Fruit fly (Drosophila melanogaster) whole organism, larva: ENCODE data around the gene CG42307.

Experiments used
- noc ChIP-seq: fragments of 200-800 bp; sonication (Bioruptor generic); optimal IDR thresholded peaks from 3 replicates; lab custom pipeline; 2019; ENCODE audit warnings: missing biosample characterization, mild to moderate bottlenecking, missing genetic modification characterization, moderate library complexity

CG42307 gene

DNA sequence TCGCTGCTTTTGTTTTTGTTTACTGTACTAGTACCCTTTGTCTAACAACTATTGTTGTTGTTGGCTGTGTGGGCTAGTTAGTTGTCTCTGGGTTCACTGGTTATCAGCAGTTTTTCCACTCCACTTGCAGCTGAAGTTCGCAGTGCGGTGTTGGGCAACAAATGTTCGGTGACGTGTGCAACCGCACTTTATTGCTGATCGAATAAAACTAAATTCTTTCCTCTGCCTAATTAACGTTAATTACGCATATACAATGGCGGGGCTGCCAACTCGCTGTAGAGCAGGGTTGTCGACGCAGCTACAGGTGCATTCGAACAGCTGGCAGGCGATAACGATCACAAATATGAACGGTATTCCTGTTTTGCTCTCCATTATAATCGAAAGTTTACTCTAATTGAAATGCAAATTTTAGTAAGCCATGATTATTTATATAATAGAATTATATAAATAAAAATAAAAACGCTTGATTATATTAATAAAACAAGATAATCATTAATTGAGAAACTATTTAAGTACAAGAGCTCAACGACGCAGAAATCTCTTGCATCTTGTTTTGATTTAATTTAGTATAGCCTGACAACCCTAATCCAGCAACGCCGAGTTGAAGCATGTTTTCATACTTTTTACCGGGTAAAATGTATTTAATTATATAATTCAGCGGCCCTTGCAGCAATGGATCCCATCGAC, at the start of gene CG42307, which contains the start of the genes mrva and mus312:
Gene CG42307, plus strand, starts transcription at position 566 of the 687 bp plus-strand sequence.
Gene mrva, minus strand, starts transcription at position 276 of the 687 bp plus-strand sequence.
Gene mus312, plus strand, starts transcription at position 566 of the 687 bp plus-strand sequence.
- TF ChIP-seq noc, result no peak

dm6 chr3L:7283541-7283940, 45.4 kb upstream of the CG42307 start:
- no peak for TF ChIP-seq noc

DNA sequence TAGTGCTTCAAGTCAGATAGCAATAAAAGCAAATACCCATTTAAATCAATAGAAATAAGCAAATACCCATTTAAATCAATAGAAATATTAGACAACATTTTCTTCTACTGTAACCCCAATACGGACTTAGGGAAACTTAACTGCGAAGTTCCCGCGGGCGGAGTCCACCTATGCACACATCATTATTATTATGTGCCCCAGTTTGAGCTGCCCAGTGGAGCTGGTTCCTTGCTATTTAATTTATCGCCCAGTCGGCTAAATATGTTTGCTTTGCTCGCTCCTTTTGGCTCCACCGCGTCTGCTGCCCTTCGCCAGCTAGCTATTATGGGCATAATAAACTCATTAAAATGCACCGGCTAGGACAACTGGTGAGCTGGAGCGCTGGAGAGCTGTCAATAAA, 28.3 kb upstream of the CG42307 start:
- TF ChIP-seq noc, result no peak

DNA sequence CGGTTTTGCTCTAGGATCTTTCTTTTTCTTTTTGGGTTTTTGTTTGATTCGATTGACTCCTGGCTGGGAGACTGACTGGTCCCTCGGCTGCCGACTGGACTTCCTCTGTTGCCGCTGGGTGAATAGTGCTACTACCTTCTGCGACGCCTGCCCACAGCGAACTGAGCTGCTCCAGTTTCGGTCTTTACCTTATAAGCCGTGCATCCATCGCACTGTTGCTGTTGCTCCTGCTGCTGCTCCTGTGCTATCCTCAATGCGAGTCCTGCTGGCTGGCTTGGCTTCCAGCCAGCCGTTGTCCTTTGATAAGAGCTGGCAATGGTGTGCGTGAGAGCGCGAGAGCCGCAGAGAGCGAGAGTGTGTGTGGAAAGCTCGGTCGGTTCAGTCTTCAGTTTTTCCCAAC, 16.2 kb upstream of the CG42307 start, which contains the start of gene unc-13-4A:
Gene unc-13-4A, minus strand, starts transcription at position 143 of the 400 bp plus-strand sequence.
- TF ChIP-seq noc, result no peak

DNA sequence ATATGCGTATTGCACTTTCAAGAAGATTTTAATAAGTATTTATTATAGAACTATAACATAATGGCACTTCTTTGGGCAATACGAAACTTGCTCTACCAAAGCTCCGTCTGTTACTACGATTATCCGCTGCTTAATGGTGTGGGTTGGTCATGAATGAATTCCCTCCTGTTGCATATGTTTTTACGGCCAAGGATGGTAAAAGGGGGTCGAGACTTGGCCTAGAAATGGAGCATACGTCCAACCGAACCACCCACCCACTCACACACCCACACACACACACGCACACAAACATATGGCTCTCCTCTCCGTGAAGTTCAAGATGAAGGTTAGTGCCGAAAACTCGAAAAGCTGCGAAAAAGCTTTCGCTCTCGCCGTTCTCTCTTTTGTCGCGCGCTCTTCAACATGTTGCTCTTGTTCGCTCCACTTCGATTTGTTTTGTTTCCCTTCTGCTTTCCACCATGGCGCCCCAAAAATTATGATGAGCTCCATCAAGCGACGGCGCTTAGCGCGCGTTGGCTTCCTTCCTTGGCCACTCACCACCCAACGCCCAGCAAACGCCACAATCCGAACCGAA, 15.3 kb upstream of the CG42307 start:
- no peak for TF ChIP-seq noc

- no peak for TF ChIP-seq noc
Measured at dm6 chr3L:7314133-7314532, 14.8 kb upstream of the CG42307 start.

- no peak for TF ChIP-seq noc
Measured at dm6 chr3L:7319768-7320167, 9.2 kb upstream of the CG42307 start, which contains the start of gene CG8607. CG8607 (plus strand) TSS chr3L:7320068.

DNA sequence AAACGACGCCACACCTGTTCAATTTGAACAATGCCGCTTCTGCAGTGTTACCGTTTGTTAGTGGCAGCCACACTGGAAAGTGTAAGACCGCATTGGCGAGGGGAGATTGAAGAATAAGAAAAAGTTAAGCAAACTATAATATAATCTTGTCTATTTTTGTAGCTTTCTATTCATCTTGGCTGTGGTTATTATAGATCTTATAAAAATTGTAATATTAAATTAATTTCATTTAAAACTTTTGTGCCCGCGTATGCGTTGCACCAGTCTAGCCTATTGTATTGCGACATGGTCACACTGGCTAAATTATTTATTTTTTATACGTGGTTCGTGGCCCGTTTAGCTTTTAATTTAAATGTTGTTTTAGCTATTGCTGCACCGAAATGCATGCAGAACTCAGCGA, 5.6 kb upstream of the CG42307 start, which contains the start of the genes RhoGEF4 and Rint1:
Gene RhoGEF4, minus strand, starts transcription at position 64 of the 400 bp plus-strand sequence.
Gene Rint1, plus strand, starts transcription at position 272 of the 400 bp plus-strand sequence.
- peak; percentile 42 for TF ChIP-seq noc

dm6 chr3L:7326676-7327075, 2.3 kb upstream of the CG42307 start:
- TF ChIP-seq noc, result no peak

DNA sequence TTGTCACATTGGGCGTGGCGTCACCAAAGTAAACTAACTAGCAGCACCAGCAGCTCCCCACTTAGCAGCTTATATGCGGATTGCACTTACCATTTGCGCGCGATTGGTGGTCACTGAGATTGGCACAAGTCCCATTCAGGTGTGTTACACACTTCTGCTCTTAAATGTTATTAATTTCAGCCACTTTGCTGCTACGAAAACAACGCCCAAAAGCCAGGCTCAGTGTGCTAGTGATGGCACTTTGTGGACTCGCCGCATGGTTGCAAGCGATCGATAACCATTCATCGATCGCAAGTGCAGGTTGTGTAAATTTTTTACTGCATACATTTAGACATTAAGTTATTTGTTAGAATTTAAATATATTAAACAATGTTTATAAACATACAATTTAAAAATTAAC, 6.1 kb downstream of the CG42307 start, which contains the start of the genes wrm1 and wrm2:
Gene wrm1, minus strand, starts transcription at position 237 of the 400 bp plus-strand sequence.
Gene wrm2, minus strand, starts transcription at position 237 of the 400 bp plus-strand sequence.
- TF ChIP-seq noc, result no peak

DNA sequence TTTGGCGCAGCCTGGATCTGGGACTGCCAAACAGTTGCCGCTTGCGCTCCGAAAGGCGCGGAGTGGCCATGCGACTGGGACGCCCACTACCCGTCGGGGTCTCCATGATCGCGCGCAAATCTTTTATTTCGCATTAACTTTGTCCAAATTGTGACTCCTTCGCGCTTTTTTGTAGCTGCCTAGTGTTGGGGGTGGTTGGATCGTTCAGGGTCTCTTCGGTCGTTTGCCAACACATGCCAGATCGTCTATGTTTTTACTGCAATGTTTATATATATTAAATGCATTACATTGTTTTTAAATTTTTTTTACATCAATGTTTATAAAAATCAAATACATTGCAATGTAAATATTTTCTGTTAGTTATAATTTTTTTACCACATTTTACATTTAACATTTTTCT, 9.9 kb downstream of the CG42307 start:
- TF ChIP-seq noc, result no peak

- no peak for TF ChIP-seq noc
Measured at dm6 chr3L:7339216-7339742, 10.3 kb downstream of the CG42307 start, which contains the start of the genes lark and eco. lark (plus strand) TSS chr3L:7339266. eco (minus strand) TSS chr3L:7339340.

DNA sequence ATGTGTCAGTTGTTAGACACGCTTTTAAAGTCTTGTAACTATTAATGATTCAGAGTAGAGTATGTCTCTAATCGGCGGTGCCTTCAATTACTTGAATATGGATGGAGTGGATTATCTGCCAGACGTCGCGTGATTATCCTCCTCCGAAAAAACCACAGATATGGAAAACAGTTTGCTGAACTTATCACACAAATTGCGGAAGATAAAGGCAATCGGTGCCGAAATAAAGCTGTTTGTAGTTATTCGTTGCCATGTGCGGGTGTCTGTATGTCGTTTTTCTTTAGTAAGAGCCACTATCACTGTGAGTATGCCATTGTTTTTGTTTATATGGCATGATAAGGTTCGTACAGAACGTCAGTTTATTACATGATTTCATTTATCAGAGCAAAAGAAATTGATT, 15.1 kb downstream of the CG42307 start:
- TF ChIP-seq noc, result no peak

DNA sequence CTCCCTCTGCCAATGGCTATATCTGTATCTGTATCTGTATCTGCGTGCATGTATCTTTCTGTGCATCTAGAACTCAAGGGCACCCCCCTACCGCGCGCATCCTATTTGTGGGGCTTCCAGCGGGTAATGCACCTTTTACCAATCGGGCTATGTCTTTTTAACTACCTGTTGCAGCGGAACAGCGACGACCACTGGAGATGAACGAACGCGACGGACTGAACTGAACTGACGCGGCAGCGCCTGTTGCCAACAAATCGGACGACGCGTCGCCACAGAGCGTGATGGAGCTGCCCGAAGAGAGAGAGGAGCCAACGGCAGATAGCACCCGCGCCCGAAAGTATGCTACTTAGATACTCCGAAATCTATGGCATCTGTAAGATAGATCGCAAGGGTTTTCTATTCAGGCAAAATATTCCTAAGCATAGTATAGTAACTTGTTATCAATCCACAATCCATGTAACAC, 16.1 kb downstream of the CG42307 start, which contains the start of gene Cln7:
Gene Cln7, minus strand, starts transcription at position 219 of the 463 bp plus-strand sequence.
- TF ChIP-seq noc, result peak; percentile 64

DNA sequence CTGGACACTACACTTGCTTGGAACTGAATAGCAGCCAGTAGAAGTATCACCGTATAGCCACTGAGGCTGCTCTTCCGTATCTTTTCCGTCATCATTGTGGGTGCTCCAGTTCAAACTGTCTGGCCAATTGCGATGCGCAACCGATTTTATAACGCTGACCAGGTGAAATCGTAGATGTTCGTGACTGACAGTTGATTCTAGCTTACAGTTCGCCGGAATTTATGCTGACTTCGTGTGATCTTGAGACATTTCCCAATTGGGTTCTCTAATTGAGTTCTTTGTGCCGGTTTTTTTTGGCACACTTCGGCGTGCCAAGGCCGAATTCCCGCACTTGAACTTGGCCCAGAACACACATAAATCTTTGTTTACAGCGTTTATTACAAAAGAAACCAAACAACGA, 18.0 kb downstream of the CG42307 start, which contains the start of gene CG14834:
Gene CG14834, minus strand, starts transcription at position 173 of the 400 bp plus-strand sequence.
- TF ChIP-seq noc, result no peak

dm6 chr3L:7347984-7348631, 19.2 kb downstream of the CG42307 start, which contains the start of the genes Srp19 and qm:
Srp19 (minus strand) TSS chr3L:7348034.
qm (plus strand) TSS chr3L:7348313.
- peak; percentile 33 for TF ChIP-seq noc
